Worm (Caenorhabditis elegans): Measurements from ENCODE around the gene F54D10.4.

DNA sequence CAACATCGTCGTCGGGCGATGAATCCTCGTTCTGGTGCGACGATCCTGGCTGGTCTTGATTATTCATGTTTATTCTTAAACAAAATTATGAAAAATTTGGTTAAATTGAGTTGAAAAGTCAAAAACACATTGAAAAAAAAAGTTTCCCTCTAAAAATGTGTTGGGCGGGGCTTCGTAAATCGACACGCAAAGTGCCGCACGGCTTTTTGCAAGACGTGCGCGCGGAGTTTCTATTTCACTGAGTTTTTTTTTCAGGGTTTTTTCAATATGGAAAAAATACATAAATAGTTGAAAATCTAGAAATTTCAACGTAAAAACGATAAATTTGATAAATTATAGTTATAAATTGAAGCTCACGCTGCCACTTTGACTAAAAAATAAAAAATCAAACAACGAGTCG is 1.2 kb upstream of the F54D10.4 start, which contains the start of gene F54D10.5:
- TF ChIP-seq dpl-1 (GFP tag; optimal IDR thresholded peaks at IDR 0.05), result peak; percentile 95
- TF ChIP-seq ztf-11 (tag; optimal IDR thresholded peaks at IDR 0.05), result no peak
- TF ChIP-seq nhr-77 (tag; optimal IDR thresholded peaks at IDR 0.05), result peak; percentile 12
- TF ChIP-seq gei-8 (GFP tag; optimal IDR thresholded peaks at IDR 0.05), result no peak

Data from whole organism, L4 larva.